Fruit fly (Drosophila melanogaster) whole organism, embryonic: Measurements from ENCODE around the gene CG3337.

Source experiments
- Antp ChIP-seq: fragments of 200-800 bp; sonication (Bioruptor generic); optimal IDR thresholded peaks from 3 replicates; lab custom pipeline; 2016; ENCODE audit warnings: missing biosample characterization, missing genetic modification characterization
- BEAF-32 ChIP-seq: fragments of 200-800 bp; sonication (Bioruptor generic); optimal IDR thresholded peaks from 3 replicates; lab custom pipeline; 2017; ENCODE audit warnings: missing biosample characterization, missing genetic modification characterization, mild to moderate bottlenecking, moderate library complexity, missing genetic modification reagents
- CG10979 ChIP-seq: fragments of 200-800 bp; sonication (Bioruptor generic); optimal IDR thresholded peaks from 2 replicates; lab custom pipeline; 2018; ENCODE audit warnings: missing biosample characterization, mild to moderate bottlenecking, missing genetic modification characterization, moderate library complexity
- CG11398 ChIP-seq: fragments of 200-800 bp; sonication (Bioruptor generic); optimal IDR thresholded peaks from 2 replicates; lab custom pipeline; 2016; ENCODE audit warnings: missing biosample characterization, missing genetic modification characterization
- CG12391 ChIP-seq: fragments of 200-800 bp; sonication (Bioruptor generic); optimal IDR thresholded peaks from 3 replicates; lab custom pipeline; 2018; ENCODE audit warnings: missing biosample characterization, mild to moderate bottlenecking, missing genetic modification characterization, moderate library complexity
- CG12769 ChIP-seq: fragments of 200-800 bp; sonication (Bioruptor generic); optimal IDR thresholded peaks from 2 replicates; lab custom pipeline; 2019; ENCODE audit warnings: missing biosample characterization, mild to moderate bottlenecking, missing genetic modification characterization, moderate library complexity
- CG13296 ChIP-seq: fragments of 200-800 bp; sonication (Bioruptor generic); optimal IDR thresholded peaks from 3 replicates; lab custom pipeline; 2018; ENCODE audit warnings: missing biosample characterization, mild to moderate bottlenecking, missing genetic modification characterization
- CG14014 ChIP-seq: fragments of 200-800 bp; sonication (Bioruptor generic); IDR thresholded peaks from 2 replicates; pipeline ENCODE4 v1.3.6; 2022; ENCODE audit warnings: missing biosample characterization, missing genetic modification characterization
- CG14860 ChIP-seq: fragments of 200-800 bp; sonication (Bioruptor generic); IDR thresholded peaks from 3 replicates; pipeline ENCODE4 v1.3.6; 2022; ENCODE audit warnings: missing biosample characterization, missing genetic modification characterization; ENCODE audit not compliant: partially characterized antibody
- CG15011 ChIP-seq: fragments of 200-800 bp; sonication (Bioruptor generic); optimal IDR thresholded peaks from 3 replicates; lab custom pipeline; 2018; ENCODE audit warnings: missing biosample characterization, mild to moderate bottlenecking, missing genetic modification characterization
- CG17568 ChIP-seq: fragments of 200-800 bp; sonication (Bioruptor generic); optimal IDR thresholded peaks from 2 replicates; lab custom pipeline; 2018; ENCODE audit warnings: missing biosample characterization, mild to moderate bottlenecking, missing genetic modification characterization, moderate library complexity
- CG17829 ChIP-seq: fragments of 200-800 bp; optimal IDR thresholded peaks from 2 replicates; lab custom pipeline; 2019; ENCODE audit warnings: missing biosample characterization, mild to moderate bottlenecking, missing genetic modification characterization, moderate library complexity
- CG2875 ChIP-seq: fragments of 200-800 bp; sonication (Bioruptor generic); optimal IDR thresholded peaks from 2 replicates; lab custom pipeline; 2017; ENCODE audit warnings: missing biosample characterization, mild to moderate bottlenecking, missing genetic modification characterization, missing genetic modification reagents
- CG32767 ChIP-seq: fragments of 200-800 bp; sonication (Bioruptor generic); IDR thresholded peaks from 2 replicates; pipeline ENCODE4 v1.3.6; 2022; ENCODE audit warnings: missing biosample characterization, missing genetic modification characterization
- CG3281 ChIP-seq: fragments of 200-800 bp; sonication (Bioruptor generic); optimal IDR thresholded peaks from 3 replicates; lab custom pipeline; 2017; ENCODE audit warnings: missing biosample characterization, mild to moderate bottlenecking, missing genetic modification characterization
- CG6791 ChIP-seq: fragments of 200-800 bp; sonication (Bioruptor generic); IDR thresholded peaks from 3 replicates; pipeline ENCODE4 v1.3.6; 2022; ENCODE audit warnings: missing biosample characterization, missing genetic modification characterization; ENCODE audit not compliant: partially characterized antibody
- CG7987 ChIP-seq: fragments of 200-800 bp; sonication (Bioruptor generic); optimal IDR thresholded peaks from 2 replicates; lab custom pipeline; 2018; ENCODE audit warnings: missing biosample characterization, mild to moderate bottlenecking, missing genetic modification characterization, moderate library complexity
- CG8290 ChIP-seq, 3 experiments: fragments of 200-800 bp; sonication (Bioruptor generic); optimal IDR thresholded peaks; 2 replicates each; lab custom pipeline; 2016 to 2019; ENCODE audit warnings: missing biosample characterization in 3 of 3, missing genetic modification characterization in 3 of 3, mild to moderate bottlenecking in 2 of 3, moderate library complexity in 1 of 3
- Deaf1 ChIP-seq: fragments of 200-800 bp; optimal IDR thresholded peaks from 3 replicates; lab custom pipeline; 2019; ENCODE audit warnings: missing biosample characterization, mild to moderate bottlenecking, missing genetic modification characterization, moderate library complexity
- Dp ChIP-seq: fragments of 200-800 bp; sonication (Bioruptor generic); optimal IDR thresholded peaks from 2 replicates; lab custom pipeline; 2018; ENCODE audit warnings: missing biosample characterization, mild to moderate bottlenecking, missing genetic modification characterization, moderate library complexity
- HLHmδ ChIP-seq: fragments of 200-800 bp; sonication (Bioruptor generic); optimal IDR thresholded peaks from 2 replicates; lab custom pipeline; 2018; ENCODE audit warnings: missing biosample characterization, mild to moderate bottlenecking, missing genetic modification characterization, moderate library complexity
- HmgD ChIP-seq: fragments of 200-800 bp; sonication (Bioruptor generic); optimal IDR thresholded peaks from 3 replicates; lab custom pipeline; 2016; ENCODE audit warnings: missing biosample characterization, missing genetic modification characterization
- Hr78 ChIP-seq, 2 experiments: fragments of 200-800 bp in 1 of 2; fragments of >200 bp in 1 of 2; sonication (Bioruptor generic) in 1 of 2; optimal IDR thresholded peaks; 2 replicates each; lab custom pipeline; 2017 to 2019; ENCODE audit warnings: missing biosample characterization in 2 of 2, missing genetic modification characterization in 2 of 2, mild to moderate bottlenecking in 1 of 2, moderate library complexity in 1 of 2
- MTF-1 ChIP-seq: fragments of 200-800 bp; sonication (Bioruptor generic); optimal IDR thresholded peaks from 2 replicates; lab custom pipeline; 2018; ENCODE audit warnings: missing biosample characterization, mild to moderate bottlenecking, missing genetic modification characterization, borderline replicate concordance
- Max ChIP-seq: fragments of 200-800 bp; sonication (Bioruptor generic); optimal IDR thresholded peaks from 2 replicates; lab custom pipeline; 2016; ENCODE audit warnings: missing biosample characterization, mild to moderate bottlenecking, missing genetic modification characterization
- Mes4 ChIP-seq: fragments of 200-800 bp; sonication (Bioruptor generic); optimal IDR thresholded peaks from 2 replicates; lab custom pipeline; 2016; ENCODE audit warnings: missing biosample characterization, missing genetic modification characterization
- Mrtf ChIP-seq: fragments of 200-800 bp; sonication (Bioruptor generic); IDR thresholded peaks from 3 replicates; pipeline ENCODE4 v1.3.6; 2022; ENCODE audit warnings: missing biosample characterization, missing genetic modification characterization
- Pdp1 ChIP-seq, 2 experiments: fragments of 200-800 bp; sonication (Bioruptor generic); optimal IDR thresholded peaks; 3 replicates each; lab custom pipeline; 2016; ENCODE audit warnings: missing biosample characterization in 2 of 2, missing genetic modification characterization in 2 of 2, mild to moderate bottlenecking in 1 of 2, moderate library complexity in 1 of 2
- Trl ChIP-seq, 3 experiments: fragments of >200 bp in 2 of 3; fragments of 200-800 bp in 1 of 3; sonication (Bioruptor generic) in 1 of 3; optimal IDR thresholded peaks; 2 replicates in 1 of 3; 3 replicates in 2 of 3; lab custom pipeline; 2016 to 2017; ENCODE audit warnings: missing biosample characterization in 1 of 3, missing genetic modification characterization in 1 of 3
- abd-A ChIP-seq: fragments of 200-800 bp; sonication (Bioruptor generic); optimal IDR thresholded peaks from 3 replicates; lab custom pipeline; 2019; ENCODE audit warnings: missing biosample characterization, mild to moderate bottlenecking, missing genetic modification characterization, moderate library complexity
- ash1 ChIP-seq: fragments of 200-800 bp; sonication (Bioruptor generic); optimal IDR thresholded peaks from 2 replicates; lab custom pipeline; 2018; ENCODE audit warnings: missing biosample characterization, mild to moderate bottlenecking, missing genetic modification characterization
- cg ChIP-seq: fragments of 200-800 bp; sonication (Bioruptor generic); optimal IDR thresholded peaks from 3 replicates; lab custom pipeline; 2019; ENCODE audit warnings: missing biosample characterization, mild to moderate bottlenecking, missing genetic modification characterization, moderate library complexity
- croc ChIP-seq: fragments of 200-800 bp; sonication (Bioruptor generic); conservative IDR thresholded peaks from 3 replicates; pipeline ENCODE4 v1.3.6; 2022; ENCODE audit warnings: missing biosample characterization, missing genetic modification characterization
- cwo ChIP-seq: fragments of 200-800 bp; sonication (Bioruptor generic); optimal IDR thresholded peaks from 3 replicates; lab custom pipeline; 2017; ENCODE audit warnings: missing biosample characterization, missing genetic modification characterization, mild to moderate bottlenecking, moderate library complexity, missing genetic modification reagents
- dimm ChIP-seq: fragments of 200-800 bp; sonication (Bioruptor generic); IDR thresholded peaks from 2 replicates; pipeline ENCODE4 v1.3.6; 2022; ENCODE audit warnings: missing biosample characterization, missing genetic modification characterization
- fd102C ChIP-seq: fragments of 200-800 bp; sonication (Bioruptor generic); optimal IDR thresholded peaks from 2 replicates; lab custom pipeline; 2018; ENCODE audit warnings: missing biosample characterization, mild to moderate bottlenecking, missing genetic modification characterization, moderate library complexity
- gce ChIP-seq: fragments of 200-800 bp; sonication (Bioruptor generic); IDR thresholded peaks from 3 replicates; pipeline ENCODE4 v1.3.6; 2022; ENCODE audit warnings: missing biosample characterization, missing genetic modification characterization
- gro ChIP-seq: fragments of 200-800 bp; sonication (Bioruptor generic); optimal IDR thresholded peaks from 2 replicates; lab custom pipeline; 2016; ENCODE audit warnings: missing biosample characterization, missing genetic modification characterization
- nau ChIP-seq: fragments of 200-800 bp; sonication (Bioruptor generic); optimal IDR thresholded peaks from 3 replicates; lab custom pipeline; 2017; ENCODE audit warnings: missing biosample characterization, mild to moderate bottlenecking, missing genetic modification characterization, missing genetic modification reagents
- oc ChIP-seq: fragments of 200-800 bp; sonication (Bioruptor generic); optimal IDR thresholded peaks from 2 replicates; lab custom pipeline; 2018; ENCODE audit warnings: missing biosample characterization, mild to moderate bottlenecking, missing genetic modification characterization, moderate library complexity
- rib ChIP-seq: fragments of 200-800 bp; sonication (Bioruptor generic); IDR thresholded peaks from 2 replicates; pipeline ENCODE4 v1.3.6; 2022; ENCODE audit warnings: missing biosample characterization, missing genetic modification characterization
- run ChIP-seq: fragments of 200-800 bp; sonication (Bioruptor generic); optimal IDR thresholded peaks from 3 replicates; lab custom pipeline; 2018; ENCODE audit warnings: missing biosample characterization, mild to moderate bottlenecking, missing genetic modification characterization
- schlank ChIP-seq: fragments of 200-800 bp; sonication (Bioruptor generic); optimal IDR thresholded peaks from 2 replicates; lab custom pipeline; 2018; ENCODE audit warnings: missing biosample characterization, mild to moderate bottlenecking, missing genetic modification characterization
- sd ChIP-seq: fragments of 200-800 bp; sonication (Bioruptor generic); optimal IDR thresholded peaks from 3 replicates; lab custom pipeline; 2018; ENCODE audit warnings: missing biosample characterization, mild to moderate bottlenecking, missing genetic modification characterization, moderate library complexity
- seq ChIP-seq: fragments of 200-800 bp; sonication (Bioruptor generic); IDR thresholded peaks from 2 replicates; pipeline ENCODE4 v1.3.6; 2022; ENCODE audit warnings: missing biosample characterization, missing genetic modification characterization
- zfh2 ChIP-seq: fragments of 200-800 bp; sonication (Bioruptor generic); optimal IDR thresholded peaks from 2 replicates; lab custom pipeline; 2016; ENCODE audit warnings: missing biosample characterization, missing genetic modification characterization

CG3337 gene

dm6 chr3R:21188540-21189276 is 34.7 kb downstream of the CG3337 start (continued):
- TF ChIP-seq HmgD (GFP tag; lab: Kevin White, UChicago) (peak; percentile 68), HLHmδ (GFP tag; lab: Kevin White, UChicago) (peak; percentile 60), Mes4 (GFP tag; lab: Kevin White, UChicago) (no peak), MTF-1 (GFP tag; lab: Kevin White, UChicago) (peak; percentile 73), croc (GFP tag; lab: Robert Waterston, UW) (no peak), CG12391 (peak; percentile 13), CG14014 (GFP tag; lab: Robert Waterston, UW) (no peak; the same call in 1 of the 2 replicates), sd (tag; lab: Kevin White, UChicago) (peak; percentile 74), Hr78 (GFP tag; optimal IDR thresholded peaks at IDR 0.05; lab: Kevin White, UChicago) (peak in 1 of 2 experiments; percentile 31), CG17568 (GFP tag; lab: Kevin White, UChicago) (no peak), abd-A (tag; lab: Kevin White, UChicago) (peak; percentile 95), CG8290 (GFP tag; optimal IDR thresholded peaks at IDR 0.05; lab: Kevin White, UChicago) (no peak), CG8290 (tag; optimal IDR thresholded peaks at IDR 0.05; lab: Kevin White, UChicago) (peak; percentile 6 to 90), cg (GFP tag; lab: Kevin White, UChicago) (peak; percentile 100), CG12769 (tag; lab: Kevin White, UChicago) (peak; percentile 85), Trl (optimal IDR thresholded peaks at IDR 0.05; lab: Kevin White, UChicago) (peak; percentile 47 to 74), Trl (GFP tag; optimal IDR thresholded peaks at IDR 0.05; lab: Kevin White, UChicago) (peak; percentile 56), CG13296 (GFP tag; lab: Kevin White, UChicago) (peak; percentile 59), BEAF-32 (GFP tag; lab: Kevin White, UChicago) (peak; percentile 1), cwo (GFP tag; lab: Kevin White, UChicago) (peak; percentile 91), dimm (no peak), CG14860 (GFP tag; lab: Robert Waterston, UW) (no peak), CG32767 (GFP tag; lab: Robert Waterston, UW) (peak; percentile 78; the same call in 1 of the 2 replicates), CG3281 (GFP tag; lab: Kevin White, UChicago) (peak; percentile 31), CG15011 (GFP tag; lab: Kevin White, UChicago) (no peak), schlank (tag; lab: Kevin White, UChicago) (no peak), gce (GFP tag; lab: Robert Waterston, UW) (0 out of 3 replicates have a peak, but pooled peaks have one; percentile 31), fd102C (GFP tag; lab: Kevin White, UChicago) (no peak), gro (GFP tag; lab: Kevin White, UChicago) (peak; percentile 82), CG6791 (GFP tag; lab: Robert Waterston, UW) (peak; percentile 63; the same call in 1 of the 3 replicates), CG10979 (peak; percentile 3), rib (GFP tag; lab: Robert Waterston, UW) (peak; percentile 60; the same call in 1 of the 2 replicates), oc (tag; lab: Kevin White, UChicago) (peak; percentile 54), CG7987 (peak; percentile 81), Antp (GFP tag; lab: Kevin White, UChicago) (peak; percentile 21), Dp (GFP tag; lab: Kevin White, UChicago) (peak; percentile 4), Mrtf (GFP tag; lab: Robert Waterston, UW) (no peak), Deaf1 (tag; lab: Kevin White, UChicago) (peak; percentile 95), nau (GFP tag; lab: Kevin White, UChicago) (peak; percentile 42), zfh2 (peak; percentile 12), run (tag; lab: Kevin White, UChicago) (peak; percentile 18), CG17829 (peak; percentile 17), seq (GFP tag; lab: Robert Waterston, UW) (peak; percentile 24; the same call in 1 of the 2 replicates), Max (GFP tag; lab: Kevin White, UChicago) (peak; percentile 66), CG2875 (peak; percentile 29), Pdp1 (GFP tag; optimal IDR thresholded peaks at IDR 0.05; lab: Kevin White, UChicago) (peak in 1 of 2 experiments; percentile 52), CG11398 (GFP tag; lab: Kevin White, UChicago) (no peak), ash1 (GFP tag; lab: Kevin White, UChicago) (peak; percentile 47)
